Fruit fly (Drosophila melanogaster) whole organism, wandering third instar larva: ENCODE data around the gene colt.

Experiments used
- Abd-B ChIP-seq: fragments of >200 bp; optimal IDR thresholded peaks from 2 replicates; lab custom pipeline; 2017; ENCODE audit warnings: missing biosample characterization, missing genetic modification characterization
- CG9705 ChIP-seq: fragments of 200-800 bp; sonication (Bioruptor generic); optimal IDR thresholded peaks from 2 replicates; lab custom pipeline; 2018; ENCODE audit warnings: missing biosample characterization, mild to moderate bottlenecking, missing genetic modification characterization
- CrebA ChIP-seq: fragments of 200-800 bp; sonication (Bioruptor generic); optimal IDR thresholded peaks from 2 replicates; lab custom pipeline; 2016; ENCODE audit warnings: missing biosample characterization, mild to moderate bottlenecking, missing genetic modification characterization, borderline replicate concordance
- Dfd ChIP-seq: fragments of >200 bp; optimal IDR thresholded peaks from 2 replicates; lab custom pipeline; 2017; ENCODE audit warnings: missing biosample characterization, missing genetic modification characterization
- Dif ChIP-seq: fragments of 200-275, 200-300 bp; sonication (Bioruptor generic); optimal IDR thresholded peaks from 2 replicates; lab custom pipeline; 2018; ENCODE audit warnings: missing biosample characterization, missing genetic modification characterization; ENCODE audit not compliant: partially characterized antibody
- GATAd ChIP-seq: sonication (Bioruptor generic); optimal IDR thresholded peaks from 2 replicates; lab custom pipeline; 2016; ENCODE audit warnings: missing biosample characterization, missing genetic modification characterization
- HLH106 ChIP-seq: fragments of 200-800 bp; optimal IDR thresholded peaks from 3 replicates; lab custom pipeline; 2019; ENCODE audit warnings: missing biosample characterization, mild to moderate bottlenecking, missing genetic modification characterization, moderate library complexity
- Hr78 ChIP-seq: fragments of >200 bp; optimal IDR thresholded peaks from 2 replicates; lab custom pipeline; 2017; ENCODE audit warnings: missing biosample characterization, missing genetic modification characterization
- Hr83 ChIP-seq: fragments of 200-300 bp; sonication (Bioruptor generic); optimal IDR thresholded peaks from 2 replicates; lab custom pipeline; 2016; ENCODE audit warnings: missing biosample characterization, mild to moderate bottlenecking, missing genetic modification characterization, moderate library complexity; ENCODE audit not compliant: poor library complexity, severe bottlenecking
- Jra ChIP-seq: sonication (Bioruptor generic); optimal IDR thresholded peaks from 2 replicates; lab custom pipeline; 2016; ENCODE audit warnings: missing biosample characterization, missing genetic modification characterization
- Mio ChIP-seq: sonication (Bioruptor generic); optimal IDR thresholded peaks from 2 replicates; lab custom pipeline; 2016; ENCODE audit warnings: missing biosample characterization, missing genetic modification characterization
- Myc ChIP-seq: fragments of >200 bp; optimal IDR thresholded peaks from 2 replicates; lab custom pipeline; 2017
- OdsH ChIP-seq: fragments of 200-800 bp; sonication (Bioruptor generic); optimal IDR thresholded peaks from 2 replicates; lab custom pipeline; 2016; ENCODE audit warnings: missing biosample characterization, mild to moderate bottlenecking, missing genetic modification characterization
- Rel ChIP-seq, 2 experiments: fragments of 200-800 bp; sonication (Bioruptor generic) in 1 of 2; optimal IDR thresholded peaks; 2 replicates in 1 of 2; 3 replicates in 1 of 2; lab custom pipeline; 2016 to 2019; ENCODE audit warnings: mild to moderate bottlenecking in 2 of 2, missing biosample characterization in 2 of 2, missing genetic modification characterization in 2 of 2, moderate library complexity in 1 of 2
- Sp1 ChIP-seq: fragments of 200-800 bp; sonication (Bioruptor generic); optimal IDR thresholded peaks from 3 replicates; lab custom pipeline; 2019; ENCODE audit warnings: missing biosample characterization, mild to moderate bottlenecking, missing genetic modification characterization, moderate library complexity
- Vsx2 ChIP-seq: fragments of 200-300, 225-300 bp; sonication (Bioruptor generic); optimal IDR thresholded peaks from 2 replicates; lab custom pipeline; 2018; ENCODE audit warnings: missing biosample characterization, missing genetic modification characterization; ENCODE audit not compliant: partially characterized antibody
- br ChIP-seq: fragments of 200-800 bp; sonication (Bioruptor generic); optimal IDR thresholded peaks from 2 replicates; lab custom pipeline; 2016; ENCODE audit warnings: missing biosample characterization, missing genetic modification characterization
- brk ChIP-seq: fragments of 200-800 bp; sonication (Bioruptor generic); optimal IDR thresholded peaks from 2 replicates; lab custom pipeline; 2016; ENCODE audit warnings: missing biosample characterization, mild to moderate bottlenecking, missing genetic modification characterization
- dl ChIP-seq, 2 experiments: fragments of 175-275, 200-275 bp in 1 of 2; fragments of 200-275 bp in 1 of 2; sonication (Bioruptor generic); optimal IDR thresholded peaks; lab custom pipeline; 2018; ENCODE audit warnings: mild to moderate bottlenecking in 2 of 2, missing biosample characterization in 2 of 2, missing genetic modification characterization in 2 of 2, moderate library complexity in 2 of 2; ENCODE audit not compliant: partially characterized antibody in 2 of 2, insufficient read depth in 1 of 2
- dsf ChIP-seq: sonication (Bioruptor generic); optimal IDR thresholded peaks from 2 replicates; lab custom pipeline; 2016; ENCODE audit warnings: missing biosample characterization, missing genetic modification characterization, borderline replicate concordance
- ey ChIP-seq: fragments of 200-800 bp; sonication (Bioruptor generic); optimal IDR thresholded peaks from 2 replicates; lab custom pipeline; 2016; ENCODE audit warnings: missing biosample characterization, missing genetic modification characterization
- foxo ChIP-seq, 2 experiments: fragments of 200-800 bp; sonication (Bioruptor generic); optimal IDR thresholded peaks; 2 replicates in 1 of 2; 3 replicates in 1 of 2; lab custom pipeline; 2016 to 2017; ENCODE audit warnings: missing biosample characterization in 2 of 2, missing genetic modification characterization in 2 of 2
- fru ChIP-seq: fragments of 200-800 bp; sonication (Bioruptor generic); optimal IDR thresholded peaks from 3 replicates; lab custom pipeline; 2016; ENCODE audit warnings: missing biosample characterization, mild to moderate bottlenecking, missing genetic modification characterization
- h ChIP-seq: fragments of 200-800 bp; sonication (Bioruptor generic); optimal IDR thresholded peaks from 3 replicates; lab custom pipeline; 2016; ENCODE audit warnings: missing biosample characterization, mild to moderate bottlenecking, missing genetic modification characterization
- jim ChIP-seq: fragments of 175-275, 200-325 bp; sonication (Bioruptor generic); optimal IDR thresholded peaks from 2 replicates; lab custom pipeline; 2016; ENCODE audit warnings: missing biosample characterization, mild to moderate bottlenecking, missing genetic modification characterization
- pan ChIP-seq: fragments of >200 bp; optimal IDR thresholded peaks from 2 replicates; lab custom pipeline; 2017
- rgr ChIP-seq: fragments of 200-800 bp; sonication (Bioruptor generic); optimal IDR thresholded peaks from 3 replicates; lab custom pipeline; 2016; ENCODE audit warnings: missing biosample characterization, mild to moderate bottlenecking, missing genetic modification characterization
- sv ChIP-seq: fragments of 200-800 bp; sonication (Bioruptor generic); optimal IDR thresholded peaks from 3 replicates; lab custom pipeline; 2016; ENCODE audit warnings: missing biosample characterization, missing genetic modification characterization
- tai ChIP-seq: sonication (Bioruptor generic); optimal IDR thresholded peaks from 2 replicates; lab custom pipeline; 2016; ENCODE audit warnings: missing biosample characterization, missing genetic modification characterization
- usp ChIP-seq: fragments of >200 bp; optimal IDR thresholded peaks from 2 replicates; lab custom pipeline; 2017; ENCODE audit warnings: missing biosample characterization, missing genetic modification characterization
- woc ChIP-seq: sonication (Bioruptor generic); optimal IDR thresholded peaks from 2 replicates; lab custom pipeline; 2016; ENCODE audit warnings: missing biosample characterization, mild to moderate bottlenecking, missing genetic modification characterization

colt gene

DNA sequence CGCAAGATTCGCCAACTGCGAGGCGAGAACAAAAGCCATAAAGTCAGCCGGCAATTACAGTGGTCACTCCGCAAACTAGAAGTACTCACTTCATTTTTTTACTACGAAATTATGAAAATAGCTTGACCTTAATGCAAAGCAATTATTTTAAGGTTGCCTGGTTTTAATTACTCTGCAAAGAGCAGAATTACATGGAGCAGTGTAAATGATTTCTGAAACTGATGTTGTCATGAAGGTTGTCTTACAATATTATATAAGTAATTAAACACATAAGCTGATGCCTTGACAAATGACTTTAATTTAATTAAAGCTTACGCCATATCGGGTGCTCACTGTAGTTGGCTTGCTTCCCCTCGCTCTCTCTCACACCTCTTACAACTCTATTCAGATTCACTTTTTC lies 35.7 kb downstream of the colt start (continued):
- TF ChIP-seq CG9705 (GFP tag; lab: Kevin White, UChicago), result no peak
- TF ChIP-seq Hr83, result no peak
- no peak for TF ChIP-seq tai (GFP tag; lab: Kevin White, UChicago)
- TF ChIP-seq rgr (GFP tag; lab: Kevin White, UChicago), result peak; percentile 61
- TF ChIP-seq Myc, result no peak
- peak; percentile 2 for TF ChIP-seq Jra (GFP tag; lab: Kevin White, UChicago)
- TF ChIP-seq Dfd (GFP tag; lab: Kevin White, UChicago), result no peak
- no peak for TF ChIP-seq Hr78
- no peak for TF ChIP-seq Abd-B
- no peak for TF ChIP-seq dsf (GFP tag; lab: Kevin White, UChicago)

- TF ChIP-seq Vsx2 (no peak), CrebA (GFP tag; lab: Kevin White, UChicago) (no peak), Mio (GFP tag; lab: Kevin White, UChicago) (no peak), Hr78 (no peak), ey (GFP tag; lab: Kevin White, UChicago) (no peak), Dif (GFP tag; lab: Kevin White, UChicago) (no peak), pan (lab: Kevin White, UChicago) (no peak), Myc (no peak), woc (GFP tag; lab: Kevin White, UChicago) (no peak), Sp1 (no peak)
These were observed 37.6 kb downstream of the colt start for dm6 chr2L:2732139-2732830.

DNA sequence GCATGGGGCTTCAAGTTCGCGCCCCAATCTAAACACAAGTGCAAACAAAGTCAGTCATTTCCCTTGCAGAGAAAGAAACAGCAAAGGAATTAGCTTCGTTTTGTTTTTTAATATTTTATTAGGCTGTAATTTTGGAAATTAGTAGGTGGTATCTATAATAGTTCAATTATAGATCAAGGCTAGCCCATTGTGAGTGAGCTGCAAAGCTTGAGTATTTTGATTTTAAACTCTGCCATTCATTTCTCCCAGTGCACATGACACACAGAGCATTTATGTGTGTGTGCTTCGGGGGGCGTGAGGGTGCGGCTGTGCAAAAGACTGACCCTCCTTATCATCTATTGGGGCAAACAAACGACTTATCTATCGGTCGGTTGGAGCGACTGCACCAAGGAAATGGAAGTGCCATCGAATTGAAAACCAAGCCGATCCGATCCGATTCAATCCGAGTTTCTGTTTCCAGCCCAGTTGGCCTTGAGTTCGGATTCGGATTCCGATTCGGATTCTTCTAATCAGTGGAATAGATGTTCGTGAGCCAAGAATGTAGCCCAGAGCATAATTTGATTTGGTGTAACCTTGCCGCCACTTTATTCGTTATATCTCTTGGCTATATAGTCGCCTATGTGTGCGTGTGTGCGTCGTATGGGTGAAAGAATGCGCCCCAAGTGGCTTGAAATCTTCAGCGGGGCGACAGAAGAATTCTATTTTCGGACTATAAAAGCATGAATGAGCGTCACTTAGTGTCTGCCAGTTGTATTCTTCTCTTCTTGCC lies 38.3 kb downstream of the colt start:
- TF ChIP-seq ey (GFP tag; lab: Kevin White, UChicago) (peak; percentile 11), Dif (GFP tag; lab: Kevin White, UChicago) (no peak), usp (GFP tag; lab: Kevin White, UChicago) (no peak), rgr (GFP tag; lab: Kevin White, UChicago) (peak; percentile 31), foxo (GFP tag; optimal IDR thresholded peaks at IDR 0.05; lab: Kevin White, UChicago) (peak in 1 of 2 experiments; percentile 40), fru (peak; percentile 35), h (GFP tag; lab: Kevin White, UChicago) (peak; percentile 36), Dfd (GFP tag; lab: Kevin White, UChicago) (no peak), OdsH (GFP tag; lab: Kevin White, UChicago) (peak; percentile 39)

DNA sequence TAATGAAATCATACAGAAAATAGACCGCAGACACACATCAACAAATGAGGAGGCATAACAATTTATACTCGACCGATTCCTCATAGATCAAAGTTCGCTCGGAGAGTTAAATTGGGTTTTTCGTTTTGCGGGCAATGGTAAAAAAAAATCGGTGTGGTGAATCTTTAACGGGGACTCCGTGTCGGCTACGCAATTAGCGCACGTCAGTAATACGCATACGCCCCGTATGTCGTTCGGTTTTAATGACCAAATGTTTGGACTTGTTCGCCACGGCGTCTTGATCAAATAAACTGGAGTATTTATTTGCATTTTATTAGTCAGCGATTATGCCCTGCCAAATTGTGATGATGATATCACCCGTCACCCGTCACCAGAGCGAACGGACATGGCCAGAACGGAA lies 39.1 kb downstream of the colt start:
- TF ChIP-seq GATAd (GFP tag; lab: Kevin White, UChicago) (no peak), dl (GFP tag; optimal IDR thresholded peaks at IDR 0.05; lab: Kevin White, UChicago; ENCODE audit: insufficient read depth in 1 of 2, partially characterized antibody in 2 of 2) (no peak), Dfd (GFP tag; lab: Kevin White, UChicago) (no peak), tai (GFP tag; lab: Kevin White, UChicago) (no peak), HLH106 (tag; lab: Kevin White, UChicago) (no peak), Myc (no peak), brk (GFP tag; lab: Kevin White, UChicago) (no peak), Dif (GFP tag; lab: Kevin White, UChicago) (no peak), rgr (GFP tag; lab: Kevin White, UChicago) (no peak), br (GFP tag; lab: Kevin White, UChicago) (no peak), Sp1 (no peak), ey (GFP tag; lab: Kevin White, UChicago) (no peak), Jra (GFP tag; lab: Kevin White, UChicago) (no peak), Rel (GFP tag; optimal IDR thresholded peaks at IDR 0.05; lab: Kevin White, UChicago) (no peak), Rel (tag; optimal IDR thresholded peaks at IDR 0.05; lab: Kevin White, UChicago) (no peak), sv (GFP tag; lab: Kevin White, UChicago) (no peak), Vsx2 (no peak), CG9705 (GFP tag; lab: Kevin White, UChicago) (no peak), jim (GFP tag; lab: Kevin White, UChicago) (no peak), OdsH (GFP tag; lab: Kevin White, UChicago) (no peak), usp (GFP tag; lab: Kevin White, UChicago) (no peak)
